Worm (Caenorhabditis elegans) whole organism, L4/young adult: Measurements from ENCODE around the gene ttr-20.

ENCODE experiments used
- W03F9.2 ChIP-seq: fragments of 150-350 bp; optimal IDR thresholded peaks from 2 replicates; lab custom pipeline; 2014; ENCODE audit warnings: missing biosample characterization, missing genetic modification characterization
- him-1 ChIP-seq: sonication (generic microtip); optimal IDR thresholded peaks from 2 replicates; lab custom pipeline; 2016; ENCODE audit warnings: missing genotype, missing genetic modification reagents, missing genetic modification characterization, missing compliant biosample characterization

DNA sequence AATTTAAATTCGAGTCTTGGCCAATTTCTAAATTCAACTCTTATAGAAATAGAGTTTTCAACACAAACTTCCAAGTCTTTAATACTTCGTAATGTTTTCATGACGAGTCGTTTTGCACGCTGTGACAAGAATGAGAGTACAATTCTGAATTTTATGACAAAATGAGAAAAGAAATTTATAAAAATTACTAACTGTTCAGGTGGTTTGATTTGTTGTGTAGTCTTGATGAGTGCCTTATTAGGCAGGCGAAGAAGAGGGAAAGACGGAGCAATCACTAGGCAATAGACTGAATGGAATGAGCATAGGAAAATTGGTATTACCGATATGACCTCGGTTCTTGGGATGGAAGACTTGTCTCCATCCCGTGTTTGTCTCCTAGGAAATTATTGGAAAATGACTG lies 26.6 kb upstream of the ttr-20 start, which contains the start of gene F30B5.11:
- TF ChIP-seq him-1 (tag; lab: Kevin White, UChicago) (no peak), W03F9.2 (tag; lab: Kevin White, UChicago) (no peak)
